Worm (Caenorhabditis elegans) whole organism, mixed stage, embryonic: ENCODE data around the gene Y49F6B.2.

Source experiments
- M03D4.4 ChIP-seq: sonication (generic microtip); optimal IDR thresholded peaks from 2 replicates; lab custom pipeline; 2017; ENCODE audit warnings: mild to moderate bottlenecking, missing genetic modification characterization, missing compliant biosample characterization
- bed-3 ChIP-seq: fragments of 200-800 bp; sonication (Bioruptor generic); optimal IDR thresholded peaks from 3 replicates; lab custom pipeline; 2018; ENCODE audit warnings: mild to moderate bottlenecking, missing genetic modification characterization, moderate library complexity, missing compliant biosample characterization
- blmp-1 ChIP-seq: fragments of 150-350 bp; optimal IDR thresholded peaks from 2 replicates; lab custom pipeline; 2014; ENCODE audit warnings: missing biosample characterization, missing genetic modification characterization
- ceh-43 ChIP-seq: fragments of 200-800 bp; sonication (Bioruptor generic); optimal IDR thresholded peaks from 2 replicates; lab custom pipeline; 2018; ENCODE audit warnings: mild to moderate bottlenecking, missing genetic modification characterization, moderate library complexity, missing compliant biosample characterization
- ceh-83 ChIP-seq: fragments of 200-800 bp; sonication (Bioruptor generic); optimal IDR thresholded peaks from 2 replicates; lab custom pipeline; 2018; ENCODE audit warnings: mild to moderate bottlenecking, missing genetic modification characterization, missing compliant biosample characterization
- cnd-1 ChIP-seq: fragments of 200-800 bp; sonication (Bioruptor generic); optimal IDR thresholded peaks from 2 replicates; lab custom pipeline; 2018; ENCODE audit warnings: mild to moderate bottlenecking, missing genetic modification characterization, missing compliant biosample characterization
- drap-1 ChIP-seq: fragments of 200-800 bp; sonication (Bioruptor generic); optimal IDR thresholded peaks from 3 replicates; lab custom pipeline; 2018; ENCODE audit warnings: mild to moderate bottlenecking, missing genetic modification characterization, missing compliant biosample characterization
- elt-1 ChIP-seq: sonication (generic microtip); optimal IDR thresholded peaks from 2 replicates; lab custom pipeline; 2017; ENCODE audit warnings: missing genetic modification characterization, mild to moderate bottlenecking, missing compliant biosample characterization, antibody characterized with exemption, moderate library complexity, borderline replicate concordance; ENCODE audit not compliant: insufficient read depth
- elt-3 ChIP-seq: fragments of 150-350 bp; optimal IDR thresholded peaks from 2 replicates; lab custom pipeline; 2014; ENCODE audit warnings: missing biosample characterization, missing genetic modification characterization
- flh-1 ChIP-seq: fragments of 200-800 bp; sonication (Bioruptor generic); optimal IDR thresholded peaks from 2 replicates; lab custom pipeline; 2018; ENCODE audit warnings: mild to moderate bottlenecking, missing genetic modification characterization, moderate library complexity, missing compliant biosample characterization
- ham-2 ChIP-seq: fragments of 200-800 bp; sonication (Bioruptor generic); optimal IDR thresholded peaks from 2 replicates; lab custom pipeline; 2018; ENCODE audit warnings: mild to moderate bottlenecking, missing genetic modification characterization, missing compliant biosample characterization
- hlh-1 ChIP-seq: fragments of 150-350 bp; optimal IDR thresholded peaks from 2 replicates; lab custom pipeline; 2014; ENCODE audit warnings: missing biosample characterization, missing genetic modification reagents, missing genetic modification characterization
- lin-13 ChIP-seq: fragments of 150-350 bp; optimal IDR thresholded peaks from 2 replicates; lab custom pipeline; 2014; ENCODE audit warnings: missing biosample characterization, missing genetic modification characterization
- lin-32 ChIP-seq: fragments of 200-800 bp; sonication (Bioruptor generic); optimal IDR thresholded peaks from 2 replicates; lab custom pipeline; 2018; ENCODE audit warnings: mild to moderate bottlenecking, missing genetic modification characterization, missing compliant biosample characterization
- mab-5 ChIP-seq: fragments of 150-350 bp; optimal IDR thresholded peaks from 2 replicates; lab custom pipeline; 2014; ENCODE audit warnings: missing biosample characterization, missing genetic modification characterization
- mep-1 ChIP-seq: fragments of 150-350 bp; optimal IDR thresholded peaks from 2 replicates; lab custom pipeline; 2017; ENCODE audit warnings: missing biosample characterization, missing genetic modification reagents, missing genetic modification characterization, inconsistent platforms
- mls-2 ChIP-seq: sonication (generic microtip); optimal IDR thresholded peaks from 2 replicates; lab custom pipeline; 2016; ENCODE audit warnings: mild to moderate bottlenecking, missing genetic modification characterization, moderate library complexity, missing compliant biosample characterization
- nhr-12 ChIP-seq: fragments of 150-350 bp; optimal IDR thresholded peaks from 2 replicates; lab custom pipeline; 2014; ENCODE audit warnings: missing biosample characterization, missing genetic modification characterization
- nhr-2 ChIP-seq: fragments of 150-350 bp; optimal IDR thresholded peaks from 2 replicates; lab custom pipeline; 2014; ENCODE audit warnings: missing biosample characterization, missing genetic modification characterization
- nhr-237 ChIP-seq: fragments of 150-350 bp; optimal IDR thresholded peaks from 2 replicates; lab custom pipeline; 2014; ENCODE audit warnings: missing biosample characterization, missing genetic modification characterization
- nhr-28 ChIP-seq: fragments of 150-350 bp; optimal IDR thresholded peaks from 2 replicates; lab custom pipeline; 2014; ENCODE audit warnings: missing biosample characterization, missing genetic modification characterization
- nhr-76 ChIP-seq: sonication (generic microtip); optimal IDR thresholded peaks from 2 replicates; lab custom pipeline; 2017; ENCODE audit warnings: missing biosample characterization, missing genetic modification characterization
- sem-2 ChIP-seq: fragments of 200-800 bp; sonication (Bioruptor generic); optimal IDR thresholded peaks from 2 replicates; lab custom pipeline; 2018; ENCODE audit warnings: mild to moderate bottlenecking, missing genetic modification characterization, missing compliant biosample characterization
- snpc-4 ChIP-seq: fragments of 150-350 bp; optimal IDR thresholded peaks from 2 replicates; lab custom pipeline; 2014; ENCODE audit warnings: missing biosample characterization, missing genetic modification characterization
- sptf-1 ChIP-seq: sonication (generic microtip); optimal IDR thresholded peaks from 2 replicates; lab custom pipeline; 2017; ENCODE audit warnings: mild to moderate bottlenecking, missing genetic modification characterization, moderate library complexity, missing compliant biosample characterization
- tbx-8 ChIP-seq: fragments of 200-800 bp; sonication (Bioruptor generic); optimal IDR thresholded peaks from 2 replicates; lab custom pipeline; 2018; ENCODE audit warnings: mild to moderate bottlenecking, missing genetic modification characterization, moderate library complexity, missing compliant biosample characterization
- unc-120 ChIP-seq: sonication (generic microtip); optimal IDR thresholded peaks from 2 replicates; lab custom pipeline; 2017; ENCODE audit warnings: missing genetic modification characterization, missing compliant biosample characterization; ENCODE audit not compliant: poor library complexity, severe bottlenecking
- unc-39 ChIP-seq: fragments of 150-350 bp; optimal IDR thresholded peaks from 2 replicates; lab custom pipeline; 2014; ENCODE audit warnings: missing biosample characterization, missing genetic modification characterization
- unc-62 ChIP-seq: fragments of 150-350 bp; optimal IDR thresholded peaks from 2 replicates; lab custom pipeline; 2014; ENCODE audit warnings: missing biosample characterization, missing genetic modification reagents, missing genetic modification characterization
- zip-8 ChIP-seq: fragments of 150-350 bp; optimal IDR thresholded peaks from 2 replicates; lab custom pipeline; 2014; ENCODE audit warnings: missing biosample characterization, missing genetic modification characterization
- ztf-11 ChIP-seq: fragments of 150-350 bp; optimal IDR thresholded peaks from 2 replicates; lab custom pipeline; 2014; ENCODE audit warnings: missing biosample characterization, missing genetic modification characterization

Y49F6B.2 gene

DNA sequence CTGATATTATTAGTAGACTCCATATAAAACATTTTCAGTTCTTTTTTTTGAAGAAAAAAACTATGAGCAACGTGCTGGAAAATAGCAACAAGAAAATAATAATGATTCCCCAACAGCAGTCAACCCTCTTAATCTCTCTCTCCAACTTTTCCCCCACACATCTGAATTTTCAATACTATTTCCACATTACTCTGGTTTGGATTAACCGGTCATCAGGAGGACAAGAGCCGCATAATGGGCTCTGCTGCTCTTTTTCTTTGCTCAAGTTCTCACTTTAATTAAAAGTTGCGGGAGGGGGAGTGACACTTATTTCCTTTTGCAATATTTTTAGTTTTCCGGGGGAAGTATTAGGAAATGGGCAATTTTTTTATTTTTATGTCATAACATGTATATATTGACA, 24.7 kb downstream of the Y49F6B.2 start:
- TF ChIP-seq ztf-11 (tag; lab: Kevin White, UChicago) (no peak), ceh-83 (GFP tag; lab: Kevin White, UChicago) (no peak), unc-62 (no peak), elt-3 (tag; lab: Kevin White, UChicago) (no peak), blmp-1 (tag; lab: Kevin White, UChicago) (no peak), nhr-12 (tag; lab: Kevin White, UChicago) (no peak), nhr-76 (tag; lab: Kevin White, UChicago) (no peak), ceh-43 (GFP tag; lab: Kevin White, UChicago) (no peak), nhr-28 (tag; lab: Kevin White, UChicago) (no peak), lin-32 (GFP tag; lab: Kevin White, UChicago) (no peak), sptf-1 (tag; lab: Kevin White, UChicago) (no peak), nhr-2 (tag; lab: Kevin White, UChicago) (no peak), zip-8 (tag; lab: Kevin White, UChicago) (no peak), ham-2 (no peak), sem-2 (no peak)

DNA sequence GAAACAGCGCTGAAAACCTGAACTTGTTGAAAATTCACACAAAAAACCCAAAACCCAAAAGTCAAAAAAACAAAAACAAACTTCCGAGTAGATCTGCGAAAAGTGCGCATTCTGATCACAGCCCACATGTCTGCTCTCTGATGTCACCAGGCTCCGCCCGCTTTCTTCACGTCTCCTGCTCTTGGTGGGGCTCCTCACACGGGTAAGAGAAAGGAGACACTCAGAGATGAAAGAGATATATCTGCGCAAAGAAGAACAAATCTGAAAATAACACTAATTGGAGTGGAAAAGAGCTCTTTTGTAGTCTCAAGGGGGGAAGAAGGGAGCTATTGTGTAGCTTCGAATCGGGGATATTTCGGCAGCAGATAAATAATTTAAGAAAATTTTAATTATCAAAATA, 25.5 kb downstream of the Y49F6B.2 start, which contains the start of gene ncs-6:
Gene ncs-6, minus strand, starts transcription at position 261 of the 400 bp plus-strand sequence.
- no peak for TF ChIP-seq M03D4.4
- no peak for TF ChIP-seq drap-1 (GFP tag; lab: Kevin White, UChicago)
- no peak for TF ChIP-seq mls-2 (tag; lab: Kevin White, UChicago)
- TF ChIP-seq nhr-237 (tag; lab: Kevin White, UChicago): no peak
- no peak for TF ChIP-seq cnd-1 (tag; lab: Kevin White, UChicago)
- TF ChIP-seq tbx-8 (GFP tag; lab: Kevin White, UChicago): no peak
- no peak for TF ChIP-seq nhr-28 (tag; lab: Kevin White, UChicago)
- TF ChIP-seq mab-5 (tag; lab: Kevin White, UChicago): no peak
- no peak for TF ChIP-seq ztf-11 (tag; lab: Kevin White, UChicago)
- TF ChIP-seq flh-1 (GFP tag; lab: Kevin White, UChicago): no peak
- no peak for TF ChIP-seq snpc-4 (tag; lab: Kevin White, UChicago)
- no peak for TF ChIP-seq lin-32 (GFP tag; lab: Kevin White, UChicago)
- TF ChIP-seq unc-39 (tag; lab: Kevin White, UChicago): no peak
- TF ChIP-seq sem-2: no peak
- TF ChIP-seq lin-13 (tag; lab: Kevin White, UChicago): no peak
- TF ChIP-seq mep-1 (tag; lab: Kevin White, UChicago): no peak
- no peak for TF ChIP-seq elt-1
- TF ChIP-seq bed-3: no peak
- no peak for TF ChIP-seq nhr-76 (tag; lab: Kevin White, UChicago)

DNA sequence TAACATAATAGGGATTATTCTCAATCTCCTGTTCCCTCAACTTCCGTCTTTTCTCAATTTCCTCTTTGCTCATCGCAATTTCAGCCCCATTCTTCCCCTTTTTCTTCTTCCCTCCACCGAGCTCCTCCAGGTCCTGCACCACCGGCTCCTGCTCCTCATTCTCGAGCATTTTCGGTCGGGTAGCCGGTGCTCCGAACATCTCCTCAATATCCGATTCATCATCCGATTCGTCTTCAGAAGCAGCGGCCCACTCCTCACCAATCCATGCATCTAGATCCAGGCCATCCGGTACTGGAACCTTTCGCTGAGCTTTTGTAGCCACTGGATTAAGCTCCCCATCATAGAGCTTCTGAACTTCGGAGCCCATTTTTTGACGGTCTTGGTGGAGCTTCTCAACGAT, 37.4 kb downstream of the Y49F6B.2 start:
- TF ChIP-seq nhr-28 (tag; lab: Kevin White, UChicago) (no peak), flh-1 (GFP tag; lab: Kevin White, UChicago) (no peak), ceh-83 (GFP tag; lab: Kevin White, UChicago) (no peak), nhr-12 (tag; lab: Kevin White, UChicago) (no peak), blmp-1 (tag; lab: Kevin White, UChicago) (no peak), sptf-1 (tag; lab: Kevin White, UChicago) (no peak)
- TF ChIP-seq, all 35 proteins: peak for 0

DNA sequence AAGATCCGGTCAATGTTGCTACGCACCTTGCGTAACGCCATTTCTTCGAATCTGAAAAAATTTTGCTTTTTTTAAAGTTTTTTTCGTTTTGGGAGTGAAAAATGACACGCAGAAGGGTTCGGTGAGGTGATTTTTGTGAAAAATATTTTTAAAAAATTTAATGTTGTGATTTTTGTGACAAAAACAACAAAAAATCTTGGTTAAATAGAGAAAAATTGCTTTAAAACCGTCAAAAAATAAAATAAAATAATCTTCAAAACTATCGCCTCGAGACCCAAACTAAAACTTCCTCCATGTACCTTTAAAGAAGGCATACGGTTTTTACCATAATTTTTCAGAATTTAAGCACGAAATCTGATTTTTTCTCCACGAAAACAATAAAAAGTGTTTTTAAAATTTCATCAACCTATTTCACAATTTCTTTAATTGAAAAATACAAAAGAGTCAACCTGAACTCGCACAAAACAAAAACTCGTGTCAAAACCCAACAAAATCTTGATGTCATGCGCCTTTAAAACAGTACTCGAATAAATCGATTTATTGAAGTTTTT, 43.7 kb downstream of the Y49F6B.2 start, which contains the start of gene apd-3:
Gene apd-3, minus strand, starts transcription at position 51 of the 551 bp plus-strand sequence.
- TF ChIP-seq cnd-1 (tag; lab: Kevin White, UChicago): no peak
- no peak for TF ChIP-seq lin-13 (tag; lab: Kevin White, UChicago)
- no peak for TF ChIP-seq ceh-43 (GFP tag; lab: Kevin White, UChicago)
- no peak for TF ChIP-seq hlh-1 (tag; lab: Kevin White, UChicago)
- TF ChIP-seq mep-1 (tag; lab: Kevin White, UChicago): no peak
- no peak for TF ChIP-seq blmp-1 (tag; lab: Kevin White, UChicago)
- no peak for TF ChIP-seq elt-3 (tag; lab: Kevin White, UChicago)
- TF ChIP-seq zip-8 (tag; lab: Kevin White, UChicago): no peak
- no peak for TF ChIP-seq ham-2
- TF ChIP-seq nhr-76 (tag; lab: Kevin White, UChicago): no peak
- no peak for TF ChIP-seq tbx-8 (GFP tag; lab: Kevin White, UChicago)
- no peak for TF ChIP-seq unc-62
- no peak for TF ChIP-seq unc-120 (tag; lab: Kevin White, UChicago)
- no peak for TF ChIP-seq sptf-1 (tag; lab: Kevin White, UChicago)
